Fruit fly (Drosophila melanogaster) whole organism, adult: Measurements from ENCODE around the gene CG13300.

Source experiments
- CG11617 ChIP-seq: fragments of 200-800 bp; sonication (Bioruptor generic); optimal IDR thresholded peaks from 2 replicates; lab custom pipeline; 2017; ENCODE audit warnings: mild to moderate bottlenecking, missing biosample characterization, missing genetic modification reagents, missing genetic modification characterization
- CG14711 ChIP-seq: fragments of 200-800 bp; sonication (Bioruptor generic); optimal IDR thresholded peaks from 2 replicates; lab custom pipeline; 2018; ENCODE audit warnings: missing biosample characterization, mild to moderate bottlenecking, missing genetic modification characterization, moderate library complexity
- CG7101 ChIP-seq: fragments of 200-800 bp; sonication (Bioruptor generic); optimal IDR thresholded peaks from 2 replicates; lab custom pipeline; 2018; ENCODE audit warnings: missing biosample characterization, mild to moderate bottlenecking, missing genetic modification characterization, moderate library complexity
- kay ChIP-seq: fragments of 200-800 bp; sonication (Bioruptor generic); peaks from one replicate; lab custom pipeline; 2016; ENCODE audit warnings: missing biosample characterization, missing genetic modification characterization, borderline replicate concordance

DNA sequence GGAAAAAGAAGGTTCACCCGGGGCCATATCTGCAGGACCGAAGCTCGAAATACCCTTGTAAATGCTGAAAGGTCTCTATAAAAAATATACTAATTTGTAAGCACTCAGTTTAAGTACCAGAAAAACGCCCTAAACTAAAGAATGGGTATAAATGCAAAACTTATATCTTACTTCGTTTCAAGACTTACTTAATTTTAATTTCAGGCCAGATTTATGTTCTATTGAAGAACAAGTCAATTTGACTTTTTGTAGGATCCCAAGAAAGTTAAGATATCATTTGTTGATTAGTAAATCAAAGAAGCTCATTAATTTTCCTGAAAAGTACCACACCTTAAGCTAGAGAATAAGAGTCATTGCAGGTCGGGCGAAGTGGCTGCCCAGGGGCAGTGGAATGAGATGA lies 5.0 kb upstream of the CG13300 start:
- TF ChIP-seq CG7101 (no peak), kay (GFP tag; lab: Kevin White, UChicago) (no peak), CG14711 (tag; lab: Kevin White, UChicago) (no peak), CG11617 (GFP tag; lab: Kevin White, UChicago) (no peak)
